Worm (Caenorhabditis elegans): ENCODE data around the gene fbxc-28.

DNA sequence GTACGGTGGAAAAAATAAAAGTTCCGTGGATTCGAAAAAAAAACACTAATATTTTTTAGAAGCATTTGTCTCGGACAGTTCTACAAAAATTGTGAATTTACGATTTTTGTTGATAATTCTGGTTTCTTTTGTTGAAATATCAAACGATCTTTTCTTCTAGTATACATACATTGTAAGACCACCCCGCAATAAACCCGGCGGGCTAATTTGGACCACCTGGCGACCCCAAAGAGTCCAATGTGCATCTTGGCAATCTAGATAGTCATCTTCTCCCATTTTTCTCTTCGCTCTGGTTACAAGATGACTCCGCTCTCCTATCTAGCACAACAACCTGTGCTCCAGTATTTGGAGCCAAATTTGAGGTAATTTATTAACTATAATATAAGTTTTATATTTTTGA, 7.8 kb upstream of the fbxc-28 start, which contains the start of gene fbxc-29:
- no peak for TF ChIP-seq ama-1 (optimal IDR thresholded peaks at IDR 0.05)
- TF ChIP-seq flt-1 (GFP tag; IDR thresholded peaks at IDR 0.05), result no peak
- TF ChIP-seq scrt-1 (GFP tag; IDR thresholded peaks at IDR 0.05), result no peak
- TF ChIP-seq ceh-36 (tag; optimal IDR thresholded peaks at IDR 0.05), result no peak
- no peak for TF ChIP-seq aly-1 (tag; optimal IDR thresholded peaks at IDR 0.05)
- no peak for TF ChIP-seq pes-1 (GFP tag; IDR thresholded peaks at IDR 0.05)
- no peak for TF ChIP-seq tbx-11 (GFP tag; IDR thresholded peaks at IDR 0.05)
- no peak for TF ChIP-seq tbx-37 (GFP tag; conservative IDR thresholded peaks at IDR 0.05)

Data from whole organism, early embryonic.